Worm (Caenorhabditis elegans) whole organism, dauer: ENCODE results near the gene C54C6.7.

ENCODE experiments used
- unc-62 ChIP-seq: sonication (generic microtip); optimal IDR thresholded peaks from 2 replicates; lab custom pipeline; 2017; ENCODE audit warnings: missing biosample characterization, missing genetic modification reagents, missing genetic modification characterization

Gene C54C6.7

DNA sequence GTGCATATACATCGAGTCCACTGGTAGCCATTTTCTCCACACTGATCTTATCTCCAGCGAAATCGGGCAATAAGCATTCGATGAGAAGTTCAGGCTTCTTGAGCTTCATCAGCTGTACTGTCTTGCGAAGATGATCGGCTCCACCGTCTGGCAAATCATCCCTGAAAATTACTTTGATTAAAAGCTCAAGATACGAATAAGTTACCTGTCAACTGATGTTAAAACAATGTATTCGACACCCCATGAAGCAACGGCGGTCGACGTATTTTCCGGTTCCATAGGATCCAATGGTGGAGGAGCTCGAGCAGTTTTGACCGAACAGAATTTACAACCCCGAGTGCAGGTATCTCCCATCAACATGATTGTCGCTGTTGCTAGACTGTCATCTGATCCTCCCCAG is 42.0 kb downstream of the C54C6.7 start:
- no peak for TF ChIP-seq unc-62 (GFP tag; lab: Kevin White, UChicago)

DNA sequence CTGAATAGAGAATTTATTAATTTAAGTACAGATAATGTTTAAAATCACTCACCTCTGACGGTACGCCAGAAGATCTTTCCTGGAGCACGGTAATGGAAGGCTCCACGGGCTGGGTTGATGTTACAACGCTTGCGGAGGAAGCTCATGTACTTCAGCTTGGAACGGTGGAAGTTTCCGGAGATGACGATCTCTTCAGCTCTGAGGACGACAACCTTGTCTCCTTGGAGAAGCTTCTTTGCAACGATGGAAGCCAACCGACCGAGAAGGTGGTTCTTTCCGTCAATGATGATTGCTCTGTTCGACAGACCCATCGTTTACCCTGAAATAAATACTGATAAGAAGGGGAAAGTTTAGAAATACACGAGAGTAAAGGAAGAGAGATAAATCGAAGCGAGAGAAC is 42.9 kb downstream of the C54C6.7 start, which contains the start of gene rpl-16:
Gene rpl-16 (minus strand): TSS at position 319 of the 400 bp plus-strand sequence.
- no peak for TF ChIP-seq unc-62 (GFP tag; lab: Kevin White, UChicago)

DNA sequence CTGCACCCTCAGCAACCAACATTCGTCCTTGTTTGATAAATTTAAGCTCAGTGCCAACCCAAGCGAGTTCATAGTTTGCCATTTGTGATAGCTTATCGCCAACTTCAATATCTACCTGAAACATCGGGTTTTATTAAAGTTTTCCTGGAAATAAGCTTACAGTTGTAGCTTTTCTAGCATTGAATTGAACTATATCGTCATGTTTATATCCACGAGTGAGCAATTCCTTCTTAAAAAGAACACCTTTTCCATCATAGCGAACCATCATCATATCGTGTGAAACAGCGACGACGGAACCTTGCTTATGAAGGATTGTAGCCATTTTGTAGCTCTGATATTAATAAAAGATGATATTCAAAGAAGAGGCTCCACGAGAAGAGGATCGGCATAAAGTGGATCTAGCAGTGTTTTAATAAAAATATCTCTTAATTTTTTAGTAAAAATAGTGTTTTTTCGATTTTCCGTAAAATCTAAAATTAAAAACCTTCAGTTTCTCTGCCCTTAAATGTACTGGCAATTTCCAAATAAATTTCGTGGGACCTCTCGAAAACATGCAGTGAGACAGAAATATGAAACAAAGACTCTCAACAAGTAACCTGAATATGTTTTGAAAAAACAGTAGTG is 43.9 kb downstream of the C54C6.7 start, which contains the start of gene M01F1.8:
Gene M01F1.8 (minus strand): TSS at position 335 of the 624 bp plus-strand sequence.
- no peak for TF ChIP-seq unc-62 (GFP tag; lab: Kevin White, UChicago)

DNA sequence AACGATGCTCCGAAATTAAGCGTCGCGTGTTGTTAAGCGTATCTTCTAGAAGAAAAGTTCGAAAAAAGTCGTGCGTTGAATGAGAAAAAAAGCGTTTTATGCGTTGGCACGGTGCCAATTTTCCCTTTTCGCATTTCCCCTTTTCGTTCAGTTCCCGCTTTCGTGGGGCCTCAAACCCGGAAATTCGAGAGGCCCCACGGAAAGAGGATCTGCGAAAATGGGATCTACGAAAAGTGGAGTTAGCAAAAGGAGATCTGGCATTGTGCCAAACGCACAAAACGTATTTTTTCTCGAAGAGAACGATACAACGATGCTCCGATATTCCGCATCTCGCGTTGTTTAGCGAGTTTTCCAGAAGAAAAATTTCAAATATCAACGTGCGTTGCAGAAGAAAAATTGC is 46.4 kb downstream of the C54C6.7 start:
- TF ChIP-seq unc-62 (GFP tag; lab: Kevin White, UChicago): no peak

DNA sequence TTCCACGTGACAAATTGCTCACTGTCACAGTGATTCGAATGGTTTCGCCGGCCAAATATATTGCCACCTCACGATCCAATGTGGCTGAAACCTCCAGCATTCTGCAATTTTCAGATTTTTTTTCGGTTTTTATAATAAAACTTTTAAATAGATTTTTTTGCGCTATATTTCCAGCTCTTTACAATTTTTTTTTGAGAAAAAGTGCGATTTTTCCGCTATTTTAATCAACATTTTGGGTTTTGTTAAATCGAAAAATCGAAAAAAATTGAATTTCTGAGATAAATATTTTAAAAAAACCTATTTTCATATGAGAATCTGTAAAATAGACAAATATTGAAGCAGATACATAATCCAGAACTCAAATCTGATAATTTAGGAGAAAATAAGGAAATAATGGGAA is 47.3 kb downstream of the C54C6.7 start, which contains the start of gene M01F1.9:
Gene M01F1.9 (minus strand): TSS at position 101 of the 400 bp plus-strand sequence.
- TF ChIP-seq unc-62 (GFP tag; lab: Kevin White, UChicago): no peak
